Fruit fly (Drosophila melanogaster): ENCODE measurements around the gene CG10038.

Gene CG10038

DNA sequence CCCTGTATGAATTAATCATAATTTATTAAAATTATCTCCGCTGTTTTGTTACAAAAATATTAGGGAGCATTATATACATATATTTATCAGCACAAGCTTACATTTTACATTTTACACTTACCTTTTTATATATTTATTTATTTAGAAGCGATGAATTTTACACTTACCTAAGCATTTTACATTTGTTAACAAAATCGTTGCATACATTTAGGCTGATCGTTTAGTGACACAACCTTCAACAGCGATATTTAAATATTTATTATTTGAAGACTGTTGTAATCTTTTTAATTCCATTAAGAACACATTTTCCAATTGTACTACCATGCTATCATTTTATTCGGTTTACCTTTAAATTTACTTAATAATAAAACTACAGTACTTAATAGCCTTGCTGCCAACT, 33.3 kb upstream of the CG10038 start:
- TF ChIP-seq CG32121 (GFP tag; IDR thresholded peaks at IDR 0.05) (no peak), EcR (GFP tag; optimal IDR thresholded peaks at IDR 0.05) (no peak), CG14655 (GFP tag; optimal IDR thresholded peaks at IDR 0.05) (no peak), Pif1B (GFP tag; optimal IDR thresholded peaks at IDR 0.05) (no peak), D1 (tag; optimal IDR thresholded peaks at IDR 0.05) (peak; percentile 71), CG34367 (tag; optimal IDR thresholded peaks at IDR 0.05) (no peak)

DNA sequence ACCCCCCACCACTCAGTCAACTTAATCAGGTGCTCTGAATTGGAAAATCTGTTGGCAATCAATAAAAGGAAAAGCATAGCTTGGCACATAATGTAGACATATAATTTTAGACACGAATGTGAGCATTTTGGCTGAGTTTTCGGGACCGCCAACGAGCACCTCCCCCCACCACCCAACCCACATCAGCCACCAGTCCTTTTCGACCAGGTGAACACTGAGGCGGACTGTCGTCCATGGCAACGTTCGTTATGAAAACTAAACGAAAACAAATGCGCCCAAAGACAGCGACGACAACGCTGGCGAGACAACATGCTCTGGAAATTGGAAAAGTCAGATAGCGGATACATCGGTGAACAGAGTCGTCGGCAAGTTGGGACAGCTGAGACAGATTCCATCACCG, 32.6 kb upstream of the CG10038 start, which contains the start of gene GstD11:
Gene GstD11, plus strand, starts transcription at position 301 of the 400 bp plus-strand sequence.
- TF ChIP-seq Pif1B (GFP tag; optimal IDR thresholded peaks at IDR 0.05) (no peak), CG4496 (GFP tag; IDR thresholded peaks at IDR 0.05) (no peak), CG17806 (tag; optimal IDR thresholded peaks at IDR 0.05) (no peak), fd96Ca (GFP tag; IDR thresholded peaks at IDR 0.05) (no peak), rn (GFP tag; IDR thresholded peaks at IDR 0.05) (no peak), CG9948 (tag; optimal IDR thresholded peaks at IDR 0.05) (no peak), CG10348 (GFP tag; IDR thresholded peaks at IDR 0.05) (no peak), CG8159 (tag; optimal IDR thresholded peaks at IDR 0.05) (no peak), CG12605 (GFP tag; IDR thresholded peaks at IDR 0.05) (no peak), CG32121 (GFP tag; IDR thresholded peaks at IDR 0.05) (no peak), D1 (tag; optimal IDR thresholded peaks at IDR 0.05) (no peak), gl (tag; optimal IDR thresholded peaks at IDR 0.05) (no peak), Ets98B (GFP tag; IDR thresholded peaks at IDR 0.05) (no peak), EcR (GFP tag; optimal IDR thresholded peaks at IDR 0.05) (no peak), CG34367 (tag; optimal IDR thresholded peaks at IDR 0.05) (no peak), CG14655 (GFP tag; optimal IDR thresholded peaks at IDR 0.05) (no peak), CG13204 (GFP tag; optimal IDR thresholded peaks at IDR 0.05) (no peak), Snoo (tag; optimal IDR thresholded peaks at IDR 0.05) (no peak), Pif1A (GFP tag; optimal IDR thresholded peaks at IDR 0.05) (no peak), CG15710 (tag; optimal IDR thresholded peaks at IDR 0.05) (no peak)

DNA sequence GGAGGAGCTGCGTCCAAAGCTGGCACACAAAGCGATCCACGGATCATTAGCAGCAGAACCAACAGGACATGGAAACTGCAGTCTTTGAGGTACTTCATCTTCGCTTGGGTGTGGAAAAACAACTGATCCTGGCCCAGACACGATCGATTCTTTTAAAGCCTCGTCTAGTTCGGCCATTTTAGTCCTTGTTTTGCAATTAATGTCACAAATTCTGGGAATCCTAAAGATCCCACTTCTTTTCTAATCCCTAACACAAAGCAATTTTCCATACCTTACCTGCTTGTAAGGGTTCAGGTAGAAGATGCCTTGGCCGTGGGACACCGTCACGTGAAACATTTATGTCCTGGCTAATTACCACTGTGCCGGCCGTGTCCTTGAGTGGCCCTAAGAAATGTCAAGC, 32.1 kb upstream of the CG10038 start, which contains the start of gene CG10035:
Gene CG10035, minus strand, starts transcription at position 129 of the 400 bp plus-strand sequence.
- no peak for TF ChIP-seq fd96Ca (GFP tag; IDR thresholded peaks at IDR 0.05)
- no peak for TF ChIP-seq CG15710 (tag; optimal IDR thresholded peaks at IDR 0.05)
- TF ChIP-seq CG12605 (GFP tag; IDR thresholded peaks at IDR 0.05) = no peak
- TF ChIP-seq gl (tag; optimal IDR thresholded peaks at IDR 0.05) = no peak
- TF ChIP-seq CG34367 (tag; optimal IDR thresholded peaks at IDR 0.05) = no peak
- TF ChIP-seq rn (GFP tag; IDR thresholded peaks at IDR 0.05) = no peak
- no peak for TF ChIP-seq Ets98B (GFP tag; IDR thresholded peaks at IDR 0.05)
- TF ChIP-seq CG4496 (GFP tag; IDR thresholded peaks at IDR 0.05) = no peak
- TF ChIP-seq CG8159 (tag; optimal IDR thresholded peaks at IDR 0.05) = no peak
- no peak for TF ChIP-seq CG10348 (GFP tag; IDR thresholded peaks at IDR 0.05)
- TF ChIP-seq EcR (GFP tag; optimal IDR thresholded peaks at IDR 0.05) = no peak
- no peak for TF ChIP-seq CG8301 (tag; optimal IDR thresholded peaks at IDR 0.05)

- TF ChIP-seq CG13204 (GFP tag; optimal IDR thresholded peaks at IDR 0.05) (no peak), EcR (GFP tag; optimal IDR thresholded peaks at IDR 0.05) (peak; percentile 58), gl (tag; optimal IDR thresholded peaks at IDR 0.05) (no peak), CG4496 (GFP tag; IDR thresholded peaks at IDR 0.05) (peak; percentile 67), rn (GFP tag; IDR thresholded peaks at IDR 0.05) (no peak), D1 (tag; optimal IDR thresholded peaks at IDR 0.05) (no peak), Snoo (tag; optimal IDR thresholded peaks at IDR 0.05) (no peak), Pif1A (GFP tag; optimal IDR thresholded peaks at IDR 0.05) (no peak), CG17806 (tag; optimal IDR thresholded peaks at IDR 0.05) (no peak), CG8159 (tag; optimal IDR thresholded peaks at IDR 0.05) (no peak), CG8301 (tag; optimal IDR thresholded peaks at IDR 0.05) (peak; percentile 73), Ets98B (GFP tag; IDR thresholded peaks at IDR 0.05) (peak; percentile 55; the same call in 1 of the 2 replicates), CG14655 (GFP tag; optimal IDR thresholded peaks at IDR 0.05) (peak; percentile 69), CG32121 (GFP tag; IDR thresholded peaks at IDR 0.05) (peak; percentile 58; the same call in 1 of the 2 replicates), CG10348 (GFP tag; IDR thresholded peaks at IDR 0.05) (no peak), CG9948 (tag; optimal IDR thresholded peaks at IDR 0.05) (no peak), CG12605 (GFP tag; IDR thresholded peaks at IDR 0.05) (no peak; the same call in 1 of the 2 replicates), fd96Ca (GFP tag; IDR thresholded peaks at IDR 0.05) (no peak; the same call in 2 of the 3 replicates), CG15710 (tag; optimal IDR thresholded peaks at IDR 0.05) (no peak), CG34367 (tag; optimal IDR thresholded peaks at IDR 0.05) (no peak), Pif1B (GFP tag; optimal IDR thresholded peaks at IDR 0.05) (no peak)
These were observed 30.8 kb upstream of the CG10038 start for dm6 chr3R:12381130-12381700.

- no peak for TF ChIP-seq Pif1A (GFP tag; optimal IDR thresholded peaks at IDR 0.05)
- no peak for TF ChIP-seq CG10348 (GFP tag; IDR thresholded peaks at IDR 0.05)
These were observed 29.3 kb upstream of the CG10038 start, which contains the start of gene GstD8 for dm6 chr3R:12379708-12380107. Gene GstD8, plus strand, starts transcription at chr3R:12380008.

dm6 chr3R:12379249-12379648, 28.8 kb upstream of the CG10038 start:
- TF ChIP-seq CG32121 (GFP tag; IDR thresholded peaks at IDR 0.05) (no peak), CG17806 (tag; optimal IDR thresholded peaks at IDR 0.05) (no peak)

- no peak for TF ChIP-seq Pif1B (GFP tag; optimal IDR thresholded peaks at IDR 0.05)
- TF ChIP-seq CG8159 (tag; optimal IDR thresholded peaks at IDR 0.05) = no peak
- TF ChIP-seq CG14655 (GFP tag; optimal IDR thresholded peaks at IDR 0.05) = no peak
- no peak for TF ChIP-seq CG13204 (GFP tag; optimal IDR thresholded peaks at IDR 0.05)
- no peak for TF ChIP-seq EcR (GFP tag; optimal IDR thresholded peaks at IDR 0.05)
- TF ChIP-seq CG12605 (GFP tag; IDR thresholded peaks at IDR 0.05) = no peak
These were observed 27.8 kb upstream of the CG10038 start, which contains the start of gene GstD7 for dm6 chr3R:12378200-12378599. Gene GstD7, plus strand, starts transcription at chr3R:12378500.
